Fruit fly (Drosophila melanogaster) whole organism, adult: ENCODE measurements around the gene Cyp4d8.

Source experiments
- CG11617 ChIP-seq: fragments of 200-800 bp; sonication (Bioruptor generic); optimal IDR thresholded peaks from 2 replicates; lab custom pipeline; 2017; ENCODE audit warnings: mild to moderate bottlenecking, missing biosample characterization, missing genetic modification reagents, missing genetic modification characterization
- CG12768 ChIP-seq: fragments of 200-800 bp; sonication (Bioruptor generic); optimal IDR thresholded peaks from 2 replicates; lab custom pipeline; 2017; ENCODE audit warnings: missing biosample characterization, missing genetic modification characterization, mild to moderate bottlenecking, moderate library complexity, missing genetic modification reagents
- CG14711 ChIP-seq: fragments of 200-800 bp; sonication (Bioruptor generic); optimal IDR thresholded peaks from 2 replicates; lab custom pipeline; 2018; ENCODE audit warnings: missing biosample characterization, mild to moderate bottlenecking, missing genetic modification characterization, moderate library complexity
- CG7045 ChIP-seq: fragments of 200-800 bp; sonication (Bioruptor generic); optimal IDR thresholded peaks from 2 replicates; lab custom pipeline; 2017; ENCODE audit warnings: missing biosample characterization, mild to moderate bottlenecking, missing genetic modification characterization
- cic ChIP-seq: fragments of 200-800 bp; sonication (Bioruptor generic); optimal IDR thresholded peaks from 2 replicates; lab custom pipeline; 2017; ENCODE audit warnings: missing biosample characterization, mild to moderate bottlenecking, missing genetic modification characterization, moderate library complexity
- kay ChIP-seq: fragments of 200-800 bp; sonication (Bioruptor generic); peaks from one replicate; lab custom pipeline; 2016; ENCODE audit warnings: missing biosample characterization, missing genetic modification characterization, borderline replicate concordance

DNA sequence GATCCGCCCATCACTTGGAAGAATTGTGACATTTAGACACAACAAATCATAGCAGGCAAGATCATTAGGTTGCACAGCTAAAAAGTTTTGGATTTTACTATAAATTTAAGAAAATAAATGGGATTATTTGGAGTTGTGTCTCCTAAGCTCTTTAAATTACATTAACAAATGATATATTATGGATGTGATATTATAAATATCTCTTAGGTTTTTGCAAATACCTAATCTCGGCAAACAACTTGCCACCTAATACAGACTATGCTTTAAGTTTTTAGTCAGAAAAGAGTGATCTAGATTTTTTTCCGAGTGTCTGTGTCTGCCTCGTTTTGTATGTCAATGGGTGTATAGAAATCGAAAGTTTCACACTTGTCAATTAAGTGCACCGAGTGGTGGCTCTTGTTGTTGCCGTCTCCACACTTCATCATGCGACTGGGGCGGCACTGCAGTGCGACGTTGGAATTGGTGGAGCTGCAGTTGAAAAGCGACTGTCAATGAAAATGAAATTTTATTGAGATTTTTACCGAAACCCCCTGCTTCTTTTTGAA lies 48.7 kb upstream of the Cyp4d8 start:
- TF ChIP-seq cic (GFP tag; lab: Kevin White, UChicago) (no peak), CG11617 (GFP tag; lab: Kevin White, UChicago) (no peak), CG14711 (tag; lab: Kevin White, UChicago) (no peak), kay (GFP tag; lab: Kevin White, UChicago) (peak; percentile 56), CG7045 (no peak), CG12768 (GFP tag; lab: Kevin White, UChicago) (no peak)
